Worm (Caenorhabditis elegans): Measurements from ENCODE around the gene E02H1.6.
A peak's percentile ranks its signal among the peaks of the same experiment; 100 is the strongest.

Gene E02H1.6

ce11 chrII:9646122-9646555 lies 49.6 kb downstream of the E02H1.6 start (continued):
- TF ChIP-seq lin-39 (tag; optimal IDR thresholded peaks at IDR 0.05), result no peak
- TF ChIP-seq R02D3.7 (tag; optimal IDR thresholded peaks at IDR 0.05), result no peak
- peak; percentile 53 for TF ChIP-seq nhr-21 (tag; optimal IDR thresholded peaks at IDR 0.05)
- peak; percentile 45 for TF ChIP-seq lin-13 (GFP tag; optimal IDR thresholded peaks at IDR 0.05)
- TF ChIP-seq zag-1 (tag; optimal IDR thresholded peaks at IDR 0.05), result no peak
- no peak for TF ChIP-seq skn-1 (tag; optimal IDR thresholded peaks at IDR 0.05)
- TF ChIP-seq lin-11 (tag; optimal IDR thresholded peaks at IDR 0.05), result peak; percentile 35
- no peak for TF ChIP-seq nhr-23 (tag; optimal IDR thresholded peaks at IDR 0.05)
- TF ChIP-seq dmd-4 (tag; optimal IDR thresholded peaks at IDR 0.05), result no peak
- TF ChIP-seq aly-2 (tag; optimal IDR thresholded peaks at IDR 0.05), result no peak
- no peak for TF ChIP-seq nhr-10 (tag; optimal IDR thresholded peaks at IDR 0.05)
- no peak for TF ChIP-seq nhr-237 (tag; optimal IDR thresholded peaks at IDR 0.05)
- peak; percentile 85 for TF ChIP-seq nhr-25 (tag; optimal IDR thresholded peaks at IDR 0.05)
- TF ChIP-seq mab-5 (tag; optimal IDR thresholded peaks at IDR 0.05), result peak; percentile 55
- TF ChIP-seq egl-27 (tag; optimal IDR thresholded peaks at IDR 0.05), result peak; percentile 80
- peak; percentile 78 for TF ChIP-seq blmp-1 (tag; optimal IDR thresholded peaks at IDR 0.05; ENCODE audit: insufficient read depth)
- TF ChIP-seq peb-1 (tag; optimal IDR thresholded peaks at IDR 0.05), result no peak
